Fruit fly (Drosophila melanogaster): ENCODE measurements around the gene CG11983.

DNA sequence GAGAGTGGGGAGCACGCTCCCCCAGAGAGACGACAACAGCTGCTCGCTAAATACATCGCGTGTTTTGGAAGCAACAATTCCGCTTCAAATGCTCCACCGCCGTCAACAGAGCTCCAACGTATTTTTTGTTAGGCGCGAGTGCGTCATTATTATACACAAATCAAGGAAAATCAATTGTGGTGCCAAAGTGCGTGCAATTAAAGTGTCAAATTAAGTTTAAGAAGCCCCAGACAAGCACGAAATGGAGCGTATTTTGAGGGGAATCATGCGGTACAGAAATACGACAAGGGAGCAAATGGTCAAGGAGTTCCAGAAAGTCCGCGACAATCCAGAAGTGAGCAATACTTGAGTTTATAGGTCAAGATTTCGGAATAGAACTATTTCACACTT, 27.4 kb upstream of the CG11983 start, which contains the start of gene CAHbeta:
- TF ChIP-seq Jra (GFP tag; optimal IDR thresholded peaks at IDR 0.05), result no peak
- no peak for TF ChIP-seq Vsx2 (GFP tag; optimal IDR thresholded peaks at IDR 0.05; ENCODE audit: partially characterized antibody)
- TF ChIP-seq fru (GFP tag; optimal IDR thresholded peaks at IDR 0.05), result no peak
- no peak for TF ChIP-seq h (GFP tag; optimal IDR thresholded peaks at IDR 0.05)
